Fruit fly (Drosophila melanogaster): ENCODE results near the gene aly.

Gene aly

DNA sequence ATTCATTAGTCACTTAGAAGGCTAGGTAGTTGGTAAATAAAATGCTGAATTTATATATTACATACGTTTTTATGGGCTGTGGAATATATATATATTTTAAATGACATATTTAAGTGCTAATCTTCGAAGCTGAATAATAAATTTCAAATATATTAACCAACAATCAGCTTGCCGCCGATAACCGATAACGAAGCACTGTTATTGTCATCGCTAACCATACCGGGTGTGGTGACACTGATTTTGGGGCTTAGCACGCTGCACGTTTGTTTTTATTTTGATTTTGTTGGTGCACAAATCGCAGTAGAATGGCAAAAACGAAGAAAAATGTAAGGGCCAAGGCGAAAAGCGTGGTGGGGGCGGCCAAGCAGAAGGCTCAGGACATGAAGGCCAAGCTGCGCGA, 28.5 kb upstream of the aly start, which contains the start of gene CG16753 (continued):
- TF ChIP-seq Hr51 (GFP tag; optimal IDR thresholded peaks at IDR 0.05) (no peak), Sox100B (GFP tag; optimal IDR thresholded peaks at IDR 0.05) (no peak), CG17359 (tag; optimal IDR thresholded peaks at IDR 0.05) (no peak), CG31224 (GFP tag; IDR thresholded peaks at IDR 0.05) (no peak), gt (GFP tag; IDR thresholded peaks at IDR 0.05) (no peak), CG32772 (GFP tag; IDR thresholded peaks at IDR 0.05) (no peak), dmrt11E (tag; optimal IDR thresholded peaks at IDR 0.05) (no peak), Dp (GFP tag; optimal IDR thresholded peaks at IDR 0.05) (peak; percentile 98), Atf-2 (GFP tag; optimal IDR thresholded peaks at IDR 0.05) (no peak), Dbx (GFP tag; IDR thresholded peaks at IDR 0.05) (no peak), CG3163 (GFP tag; optimal IDR thresholded peaks at IDR 0.05) (no peak), ara (GFP tag; IDR thresholded peaks at IDR 0.05) (no peak), Gsc (GFP tag; IDR thresholded peaks at IDR 0.05) (no peak), BEAF-32 (GFP tag; optimal IDR thresholded peaks at IDR 0.05) (peak; percentile 37), Ptx1 (GFP tag; IDR thresholded peaks at IDR 0.05) (no peak), CG2129 (GFP tag; IDR thresholded peaks at IDR 0.05; ENCODE audit: partially characterized antibody) (no peak), CG9609 (GFP tag; optimal IDR thresholded peaks at IDR 0.05) (no peak), CG18599 (GFP tag; optimal IDR thresholded peaks at IDR 0.05) (no peak), inv (GFP tag; IDR thresholded peaks at IDR 0.05; ENCODE audit: partially characterized antibody) (0 out of 2 replicates have a peak, but pooled peaks have one; percentile 19), Eip74EF (GFP tag; optimal IDR thresholded peaks at IDR 0.05) (no peak), CG14441 (GFP tag; IDR thresholded peaks at IDR 0.05) (no peak), btn (GFP tag; optimal IDR thresholded peaks at IDR 0.05) (no peak), CG10209 (GFP tag; optimal IDR thresholded peaks at IDR 0.05) (no peak), Dref (GFP tag; IDR thresholded peaks at IDR 0.05) (peak; percentile 84), NFAT (GFP tag; IDR thresholded peaks at IDR 0.05) (no peak), CG3995 (GFP tag; optimal IDR thresholded peaks at IDR 0.05) (no peak), Ets65A (GFP tag) (no peak), pan (optimal IDR thresholded peaks at IDR 0.05) (no peak), pan (GFP tag; optimal IDR thresholded peaks at IDR 0.05 in 1 of 2, IDR thresholded peaks at IDR 0.05 in 1 of 2) (no peak), Pdp1 (GFP tag; optimal IDR thresholded peaks at IDR 0.05) (no peak), Elba2 (GFP tag; optimal IDR thresholded peaks at IDR 0.05) (no peak), eyg (GFP tag; optimal IDR thresholded peaks at IDR 0.05) (no peak), run (tag; optimal IDR thresholded peaks at IDR 0.05) (no peak), ftz-f1 (GFP tag; optimal IDR thresholded peaks at IDR 0.05) (no peak), Nf-YA (GFP tag; IDR thresholded peaks at IDR 0.05) (no peak), CG13894 (tag; optimal IDR thresholded peaks at IDR 0.05) (no peak), CG33213 (GFP tag; optimal IDR thresholded peaks at IDR 0.05) (no peak), CG4424 (GFP tag; optimal IDR thresholded peaks at IDR 0.05) (no peak), CG17328 (GFP tag; IDR thresholded peaks at IDR 0.05) (no peak), CG30020 (tag; optimal IDR thresholded peaks at IDR 0.05) (no peak)

DNA sequence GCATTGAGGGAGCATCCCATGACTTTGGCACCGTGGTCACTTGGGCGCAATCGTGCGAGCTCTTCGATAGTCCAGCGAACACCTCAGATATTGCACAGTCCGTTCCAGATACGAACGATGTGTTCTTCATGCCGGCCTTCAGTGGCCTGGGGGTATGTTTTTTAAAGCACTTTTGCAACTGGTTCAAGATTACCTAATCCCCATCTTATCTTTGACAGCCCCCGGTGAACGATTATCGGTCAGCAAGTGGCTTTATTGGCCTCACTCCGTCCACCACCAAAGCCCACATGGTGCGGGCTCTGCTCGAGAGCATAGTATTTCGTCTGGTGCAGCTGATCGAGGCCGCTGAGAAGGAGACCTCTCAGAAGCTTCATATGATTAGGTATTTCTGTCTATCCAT, 27.8 kb upstream of the aly start:
- TF ChIP-seq Pdp1 (GFP tag; optimal IDR thresholded peaks at IDR 0.05), result peak in 1 of 2 experiments; percentile 11
- no peak for TF ChIP-seq CG15269 (tag; optimal IDR thresholded peaks at IDR 0.05)
- no peak for TF ChIP-seq CG17328 (GFP tag; IDR thresholded peaks at IDR 0.05)
- TF ChIP-seq grn (GFP tag; optimal IDR thresholded peaks at IDR 0.05), result peak; percentile 45
- TF ChIP-seq sug (tag; optimal IDR thresholded peaks at IDR 0.05), result peak; percentile 96
- TF ChIP-seq gt (GFP tag; IDR thresholded peaks at IDR 0.05), result no peak
- no peak for TF ChIP-seq insv (GFP tag; optimal IDR thresholded peaks at IDR 0.05)
- no peak for TF ChIP-seq lmd (GFP tag; IDR thresholded peaks at IDR 0.05)
- TF ChIP-seq CG11696 (GFP tag; IDR thresholded peaks at IDR 0.05), result no peak
- no peak for TF ChIP-seq Hmx (GFP tag; optimal IDR thresholded peaks at IDR 0.05)

Measured in whole organism, embryonic.